Worm (Caenorhabditis elegans) whole organism, L1 larva: Measurements from ENCODE around the gene prx-10.

ENCODE experiments used
- C04F5.9 ChIP-seq: sonication (generic microtip); optimal IDR thresholded peaks from 2 replicates; lab custom pipeline; 2016; ENCODE audit warnings: missing genetic modification characterization, missing compliant biosample characterization
- C34B4.2 ChIP-seq: sonication (generic microtip); optimal IDR thresholded peaks from 2 replicates; lab custom pipeline; 2017; ENCODE audit warnings: mild to moderate bottlenecking, missing genetic modification characterization, missing compliant biosample characterization
- F16B12.6 ChIP-seq: fragments of 150-350 bp; optimal IDR thresholded peaks from 2 replicates; lab custom pipeline; 2014; ENCODE audit warnings: missing biosample characterization, missing genetic modification characterization
- aha-1 ChIP-seq: fragments of 150-350 bp; optimal IDR thresholded peaks from 2 replicates; lab custom pipeline; 2014; ENCODE audit warnings: missing biosample characterization, missing genetic modification characterization
- alr-1 ChIP-seq: fragments of 200-800 bp; sonication (Bioruptor generic); optimal IDR thresholded peaks from 2 replicates; lab custom pipeline; 2018; ENCODE audit warnings: borderline replicate concordance, mild to moderate bottlenecking, missing genetic modification characterization, missing compliant biosample characterization
- aly-2 ChIP-seq: fragments of 150-350 bp; optimal IDR thresholded peaks from 2 replicates; lab custom pipeline; 2014; ENCODE audit warnings: missing biosample characterization, missing genetic modification characterization
- blmp-1 ChIP-seq: fragments of 150-350 bp; optimal IDR thresholded peaks from 2 replicates; lab custom pipeline; 2014; ENCODE audit warnings: missing biosample characterization, missing genetic modification characterization
- ceh-8 ChIP-seq: fragments of 200-800 bp; sonication (Bioruptor generic); optimal IDR thresholded peaks from 2 replicates; lab custom pipeline; 2018; ENCODE audit warnings: mild to moderate bottlenecking, missing genetic modification characterization, moderate library complexity, missing compliant biosample characterization
- ceh-82 ChIP-seq, 3 experiments: fragments of 150-350 bp in 1 of 3; sonication (generic microtip) in 2 of 3; optimal IDR thresholded peaks; 2 replicates each; lab custom pipeline; 2014 to 2017; ENCODE audit warnings: missing biosample characterization in 3 of 3, missing genetic modification characterization in 3 of 3
- ceh-88 ChIP-seq: fragments of 200-800 bp; sonication (Bioruptor generic); IDR thresholded peaks from 2 replicates; pipeline ENCODE4 v1.3.6; 2022; ENCODE audit warnings: missing genetic modification characterization, missing compliant biosample characterization
- dpl-1 ChIP-seq, 3 experiments: fragments of 150-350 bp in 2 of 3; sonication (generic microtip) in 1 of 3; optimal IDR thresholded peaks; 2 replicates each; lab custom pipeline; 2014 to 2017; ENCODE audit warnings: missing biosample characterization in 3 of 3, missing genetic modification characterization in 3 of 3, missing genetic modification reagents in 3 of 3
- efl-1 ChIP-seq, 4 experiments: fragments of 150-350 bp; optimal IDR thresholded peaks in 3 of 4; peaks in 1 of 4; 1 replicate in 1 of 4; 2 replicates in 3 of 4; lab custom pipeline; 2014; ENCODE audit warnings: missing biosample characterization in 2 of 4, missing genetic modification characterization in 2 of 4, missing genetic modification reagents in 2 of 4
- egl-27 ChIP-seq, 2 experiments: fragments of 150-350 bp in 1 of 2; sonication (generic microtip); optimal IDR thresholded peaks; 3 replicates each; lab custom pipeline; 2017 to 2018; ENCODE audit warnings: missing biosample characterization in 2 of 2, missing genetic modification characterization in 2 of 2, missing genetic modification reagents in 2 of 2
- elt-2 ChIP-seq: sonication (generic microtip); optimal IDR thresholded peaks from 2 replicates; lab custom pipeline; 2016; ENCODE audit warnings: missing genetic modification characterization, mild to moderate bottlenecking, inconsistent platforms, missing compliant biosample characterization, missing genetic modification reagents
- ets-5 ChIP-seq: fragments of 200-800 bp; sonication (Bioruptor generic); IDR thresholded peaks from 2 replicates; pipeline ENCODE4 v1.3.6; 2022; ENCODE audit warnings: missing genetic modification characterization, missing compliant biosample characterization
- fkh-4 ChIP-seq: sonication (generic microtip); optimal IDR thresholded peaks from 2 replicates; lab custom pipeline; 2016; ENCODE audit warnings: missing compliant biosample characterization, missing genetic modification characterization, borderline replicate concordance
- fkh-8 ChIP-seq: sonication (generic microtip); optimal IDR thresholded peaks from 2 replicates; lab custom pipeline; 2016; ENCODE audit warnings: mild to moderate bottlenecking, missing genetic modification characterization, missing compliant biosample characterization
- grh-1 ChIP-seq: fragments of 200-800 bp; sonication (Bioruptor generic); IDR thresholded peaks from 2 replicates; pipeline ENCODE4 v1.3.6; 2022; ENCODE audit warnings: missing genetic modification reagents, missing genetic modification characterization, missing compliant biosample characterization
- hlh-17 ChIP-seq: fragments of 200-800 bp; sonication (Bioruptor generic); optimal IDR thresholded peaks from 2 replicates; lab custom pipeline; 2018; ENCODE audit warnings: missing genetic modification characterization, mild to moderate bottlenecking, missing compliant biosample characterization, moderate library complexity, borderline replicate concordance
- irx-1 ChIP-seq: sonication (generic microtip); optimal IDR thresholded peaks from 2 replicates; lab custom pipeline; 2016; ENCODE audit warnings: missing genetic modification characterization, missing compliant biosample characterization
- lin-13 ChIP-seq: fragments of 150-350 bp; optimal IDR thresholded peaks from 2 replicates; lab custom pipeline; 2014; ENCODE audit warnings: missing biosample characterization, missing genetic modification reagents, missing genetic modification characterization
- lin-14 ChIP-seq: fragments of 200-800 bp; sonication (Bioruptor generic); optimal IDR thresholded peaks from 2 replicates; lab custom pipeline; 2018; ENCODE audit warnings: mild to moderate bottlenecking, missing genetic modification characterization, moderate library complexity, missing compliant biosample characterization
- lin-15B ChIP-seq: fragments of 150-350 bp; sonication (generic microtip); optimal IDR thresholded peaks from 3 replicates; lab custom pipeline; 2014; ENCODE audit warnings: missing biosample characterization, missing genetic modification characterization
- lin-35 ChIP-seq, 2 experiments: fragments of 150-350 bp; optimal IDR thresholded peaks; 2 replicates each; lab custom pipeline; 2014; ENCODE audit warnings: missing biosample characterization in 2 of 2, missing genetic modification characterization in 2 of 2, missing genetic modification reagents in 2 of 2
- lir-3 ChIP-seq: sonication (generic microtip); optimal IDR thresholded peaks from 2 replicates; lab custom pipeline; 2016; ENCODE audit warnings: mild to moderate bottlenecking, missing genetic modification characterization, moderate library complexity, missing compliant biosample characterization; ENCODE audit not compliant: poor library complexity
- mdl-1 ChIP-seq, 2 experiments: fragments of 150-350 bp; optimal IDR thresholded peaks; 2 replicates each; lab custom pipeline; 2014 to 2017; ENCODE audit warnings: missing biosample characterization in 2 of 2, missing genetic modification characterization in 2 of 2, inconsistent platforms in 1 of 2
- mef-2 ChIP-seq: fragments of 150-350 bp; optimal IDR thresholded peaks from 2 replicates; lab custom pipeline; 2014; ENCODE audit warnings: missing biosample characterization, missing genetic modification characterization
- mep-1 ChIP-seq: fragments of 150-350 bp; optimal IDR thresholded peaks from 2 replicates; lab custom pipeline; 2014; ENCODE audit warnings: missing biosample characterization, missing genetic modification characterization
- nhr-12 ChIP-seq: sonication (generic microtip); optimal IDR thresholded peaks from 2 replicates; lab custom pipeline; 2017; ENCODE audit warnings: missing biosample characterization, missing genetic modification characterization
- nhr-20 ChIP-seq: sonication (generic microtip); optimal IDR thresholded peaks from 2 replicates; lab custom pipeline; 2016; ENCODE audit warnings: mild to moderate bottlenecking, missing genetic modification characterization, missing compliant biosample characterization
- nhr-237 ChIP-seq: fragments of 150-350 bp; optimal IDR thresholded peaks from 2 replicates; lab custom pipeline; 2014; ENCODE audit warnings: missing biosample characterization, missing genetic modification characterization
- nhr-28 ChIP-seq: fragments of 150-350 bp; optimal IDR thresholded peaks from 2 replicates; lab custom pipeline; 2014; ENCODE audit warnings: missing biosample characterization, missing genetic modification characterization
- nhr-71 ChIP-seq: sonication (generic microtip); optimal IDR thresholded peaks from 2 replicates; lab custom pipeline; 2016; ENCODE audit warnings: mild to moderate bottlenecking, missing genetic modification characterization, moderate library complexity, missing compliant biosample characterization
- nhr-77 ChIP-seq: fragments of 150-350 bp; optimal IDR thresholded peaks from 2 replicates; lab custom pipeline; 2014; ENCODE audit warnings: missing biosample characterization, missing genetic modification characterization
- nhr-85 ChIP-seq: sonication (generic microtip); peaks from one replicate; lab custom pipeline; 2016; ENCODE audit warnings: missing genetic modification characterization, inconsistent platforms, missing compliant biosample characterization
- nhr-90 ChIP-seq: sonication (generic microtip); optimal IDR thresholded peaks from 2 replicates; lab custom pipeline; 2016; ENCODE audit warnings: mild to moderate bottlenecking, missing genetic modification characterization, missing compliant biosample characterization; ENCODE audit not compliant: poor library complexity
- pag-3 ChIP-seq: sonication (generic microtip); optimal IDR thresholded peaks from 2 replicates; lab custom pipeline; 2017; ENCODE audit warnings: missing genetic modification characterization, mild to moderate bottlenecking, missing compliant biosample characterization, antibody characterized with exemption, borderline replicate concordance; ENCODE audit not compliant: insufficient read depth
- pax-3 ChIP-seq: fragments of 200-800 bp; sonication (Bioruptor generic); optimal IDR thresholded peaks from 2 replicates; lab custom pipeline; 2018; ENCODE audit warnings: mild to moderate bottlenecking, missing genetic modification characterization, moderate library complexity, missing compliant biosample characterization
- skn-1 ChIP-seq: fragments of 150-350 bp; optimal IDR thresholded peaks from 2 replicates; lab custom pipeline; 2014; ENCODE audit warnings: missing biosample characterization, missing genetic modification characterization
- snpc-4 ChIP-seq: fragments of 150-350 bp; optimal IDR thresholded peaks from 2 replicates; lab custom pipeline; 2014; ENCODE audit warnings: missing biosample characterization, missing genetic modification characterization
- sox-4 ChIP-seq: sonication (generic microtip); optimal IDR thresholded peaks from 2 replicates; lab custom pipeline; 2016; ENCODE audit warnings: missing genetic modification characterization, missing compliant biosample characterization
- sptf-1 ChIP-seq: fragments of 150-350 bp; optimal IDR thresholded peaks from 2 replicates; lab custom pipeline; 2014; ENCODE audit warnings: missing biosample characterization, missing genetic modification characterization
- swsn-7 ChIP-seq: sonication (generic microtip); optimal IDR thresholded peaks from 2 replicates; lab custom pipeline; 2016; ENCODE audit warnings: missing genetic modification characterization, missing compliant biosample characterization
- tbx-2 ChIP-seq: sonication (generic microtip); optimal IDR thresholded peaks from 2 replicates; lab custom pipeline; 2016; ENCODE audit warnings: missing genetic modification characterization, missing compliant biosample characterization
- tlp-1 ChIP-seq: fragments of 150-350 bp; optimal IDR thresholded peaks from 2 replicates; lab custom pipeline; 2014; ENCODE audit warnings: missing biosample characterization, missing genetic modification characterization
- unc-62 ChIP-seq: fragments of 150-350 bp; optimal IDR thresholded peaks from 2 replicates; lab custom pipeline; 2014; ENCODE audit warnings: missing biosample characterization, missing genetic modification reagents, missing genetic modification characterization
- vab-15 ChIP-seq: sonication (generic microtip); optimal IDR thresholded peaks from 2 replicates; lab custom pipeline; 2017; ENCODE audit warnings: missing genotype, mild to moderate bottlenecking, missing genetic modification characterization, missing compliant biosample characterization
- zag-1 ChIP-seq: fragments of 150-350 bp; optimal IDR thresholded peaks from 2 replicates; lab custom pipeline; 2014; ENCODE audit warnings: missing biosample characterization, missing genetic modification characterization
- zip-4 ChIP-seq: fragments of 200-800 bp; sonication (Bioruptor generic); optimal IDR thresholded peaks from 2 replicates; lab custom pipeline; 2018; ENCODE audit warnings: mild to moderate bottlenecking, missing genetic modification characterization, moderate library complexity, missing compliant biosample characterization
- ztf-11 ChIP-seq, 2 experiments: sonication (generic microtip); optimal IDR thresholded peaks; 2 replicates each; lab custom pipeline; 2016 to 2017; ENCODE audit warnings: missing genetic modification characterization in 2 of 2, missing biosample characterization in 1 of 2, missing compliant biosample characterization in 1 of 2

Gene prx-10

DNA sequence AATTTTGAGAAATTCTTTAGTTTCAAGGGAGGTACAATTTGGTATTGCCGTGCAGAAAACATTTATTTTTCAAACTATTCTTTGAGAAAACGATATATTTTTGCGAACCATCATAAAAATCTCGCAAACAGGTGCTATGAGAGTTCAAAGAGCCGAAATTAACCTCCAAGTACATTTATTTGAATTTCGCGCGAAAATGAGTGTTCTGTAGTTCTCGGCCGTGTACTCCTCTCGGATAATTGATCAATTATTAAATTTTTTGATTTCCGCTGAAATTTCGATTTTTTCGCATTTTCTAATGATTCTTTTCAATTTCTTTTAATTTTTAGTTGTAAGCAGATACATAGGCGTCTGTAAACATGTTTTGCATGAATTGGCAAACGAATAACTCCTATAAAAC is 46.0 kb upstream of the prx-10 start (continued):
- TF ChIP-seq irx-1 (tag; lab: Kevin White, UChicago) (peak; percentile 72), mdl-1 (tag; optimal IDR thresholded peaks at IDR 0.05; lab: Kevin White, UChicago) (no peak), zag-1 (tag; lab: Kevin White, UChicago) (no peak), lir-3 (tag; lab: Kevin White, UChicago) (peak; percentile 84), nhr-237 (no peak), pag-3 (tag; lab: Kevin White, UChicago) (no peak), snpc-4 (tag; lab: Kevin White, UChicago) (no peak), sptf-1 (tag; lab: Kevin White, UChicago) (no peak), lin-13 (GFP tag; lab: Kevin White, UChicago) (no peak), nhr-20 (tag; lab: Kevin White, UChicago) (peak; percentile 58), ceh-82 (tag; optimal IDR thresholded peaks at IDR 0.05; lab: Kevin White, UChicago) (peak in 1 of 3 experiments; percentile 8), grh-1 (GFP tag; lab: Robert Waterston, UW) (peak; percentile 43; the same call in 1 of the 2 replicates), nhr-71 (tag; lab: Kevin White, UChicago) (peak; percentile 70), elt-2 (tag; lab: Kevin White, UChicago) (peak; percentile 22), sox-4 (peak; percentile 60), fkh-8 (tag; lab: Kevin White, UChicago) (no peak), F16B12.6 (tag; lab: Kevin White, UChicago) (no peak), nhr-28 (no peak), C34B4.2 (tag; lab: Kevin White, UChicago) (no peak), vab-15 (no peak), aha-1 (tag; lab: Kevin White, UChicago) (no peak), ceh-8 (GFP tag; lab: Kevin White, UChicago) (no peak), egl-27 (tag; optimal IDR thresholded peaks at IDR 0.05; lab: Kevin White, UChicago) (no peak), ztf-11 (tag; optimal IDR thresholded peaks at IDR 0.05; lab: Kevin White, UChicago) (peak in 1 of 2 experiments; percentile 67), efl-1 (optimal IDR thresholded peaks at IDR 0.05; lab: Kevin White, UChicago) (peak; percentile 91 to 93), efl-1 (GFP tag; optimal IDR thresholded peaks at IDR 0.05 in 1 of 2; lab: Kevin White, UChicago) (peak; percentile 90 to 99), nhr-90 (tag; lab: Kevin White, UChicago) (peak; percentile 70), dpl-1 (GFP tag; optimal IDR thresholded peaks at IDR 0.05; lab: Kevin White, UChicago) (peak; percentile 84 to 92 (median 89)), nhr-77 (no peak), lin-14 (GFP tag; lab: Kevin White, UChicago) (no peak), alr-1 (tag; lab: Kevin White, UChicago) (no peak), tlp-1 (tag; lab: Kevin White, UChicago) (no peak), skn-1 (peak; percentile 22), mef-2 (tag; lab: Kevin White, UChicago) (no peak), swsn-7 (tag; lab: Kevin White, UChicago) (peak; percentile 48), zip-4 (GFP tag; lab: Kevin White, UChicago) (no peak), fkh-4 (tag; lab: Kevin White, UChicago) (peak; percentile 56), aly-2 (tag; lab: Kevin White, UChicago) (no peak), nhr-12 (tag; lab: Kevin White, UChicago) (no peak), blmp-1 (peak; percentile 18), C04F5.9 (tag; lab: Kevin White, UChicago) (peak; percentile 7), unc-62 (GFP tag; lab: Kevin White, UChicago) (no peak), ets-5 (GFP tag; lab: Robert Waterston, UW) (no peak), tbx-2 (tag; lab: Kevin White, UChicago) (peak; percentile 39), lin-15B (tag; lab: Kevin White, UChicago) (no peak), lin-35 (GFP tag; optimal IDR thresholded peaks at IDR 0.05; lab: Kevin White, UChicago) (peak; percentile 85 to 93), nhr-85 (tag; lab: Kevin White, UChicago) (peak; percentile 79), mep-1 (tag; lab: Kevin White, UChicago) (no peak), ceh-88 (GFP tag; lab: Robert Waterston, UW) (no peak), hlh-17 (GFP tag; lab: Kevin White, UChicago) (no peak), pax-3 (tag; lab: Kevin White, UChicago) (peak; percentile 16)
